Fruit fly (Drosophila melanogaster) whole organism, embryonic: Measurements from ENCODE around the gene Spn75F.

ENCODE experiments used
- Antp ChIP-seq: fragments of 200-800 bp; sonication (Bioruptor generic); optimal IDR thresholded peaks from 3 replicates; lab custom pipeline; 2016; ENCODE audit warnings: missing biosample characterization, missing genetic modification characterization
- B-H2 ChIP-seq: fragments of 200-800 bp; sonication (Bioruptor generic); optimal IDR thresholded peaks from 2 replicates; lab custom pipeline; 2018; ENCODE audit warnings: missing biosample characterization, mild to moderate bottlenecking, missing genetic modification characterization
- BEAF-32 ChIP-seq: fragments of 200-800 bp; sonication (Bioruptor generic); optimal IDR thresholded peaks from 3 replicates; lab custom pipeline; 2017; ENCODE audit warnings: missing biosample characterization, missing genetic modification characterization, mild to moderate bottlenecking, moderate library complexity, missing genetic modification reagents
- Bteb2 ChIP-seq: fragments of 200-800 bp; sonication (Bioruptor generic); optimal IDR thresholded peaks from 2 replicates; lab custom pipeline; 2016; ENCODE audit warnings: missing biosample characterization, missing genetic modification characterization
- CG10267 ChIP-seq: fragments of 200-800 bp; sonication (Bioruptor generic); optimal IDR thresholded peaks from 2 replicates; lab custom pipeline; 2018; ENCODE audit warnings: missing biosample characterization, mild to moderate bottlenecking, missing genetic modification characterization, moderate library complexity
- CG10274 ChIP-seq: fragments of 200-800 bp; sonication (Bioruptor generic); optimal IDR thresholded peaks from 3 replicates; lab custom pipeline; 2017; ENCODE audit warnings: missing biosample characterization, mild to moderate bottlenecking, missing genetic modification characterization
- CG11093 ChIP-seq: fragments of 200-800 bp; sonication (Bioruptor generic); IDR thresholded peaks from 3 replicates; pipeline ENCODE4 v1.3.6; 2022; ENCODE audit warnings: missing biosample characterization, missing genetic modification characterization
- CG11398 ChIP-seq: fragments of 200-800 bp; sonication (Bioruptor generic); optimal IDR thresholded peaks from 2 replicates; lab custom pipeline; 2016; ENCODE audit warnings: missing biosample characterization, missing genetic modification characterization
- CG12744 ChIP-seq: fragments of 200-800 bp; sonication (Bioruptor generic); optimal IDR thresholded peaks from 2 replicates; lab custom pipeline; 2016; ENCODE audit warnings: missing biosample characterization, missing genetic modification characterization
- CG14860 ChIP-seq: fragments of 200-800 bp; sonication (Bioruptor generic); IDR thresholded peaks from 3 replicates; pipeline ENCODE4 v1.3.6; 2022; ENCODE audit warnings: missing biosample characterization, missing genetic modification characterization; ENCODE audit not compliant: partially characterized antibody
- CG15601 ChIP-seq: fragments of 200-800 bp; sonication (Bioruptor generic); optimal IDR thresholded peaks from 3 replicates; lab custom pipeline; 2019; ENCODE audit warnings: missing biosample characterization, mild to moderate bottlenecking, missing genetic modification characterization, moderate library complexity
- CG17359 ChIP-seq: fragments of 200-800 bp; sonication (Bioruptor generic); optimal IDR thresholded peaks from 3 replicates; lab custom pipeline; 2018; ENCODE audit warnings: missing biosample characterization, mild to moderate bottlenecking, missing genetic modification characterization, moderate library complexity
- CG18599 ChIP-seq: fragments of 200-800 bp; sonication (Bioruptor generic); optimal IDR thresholded peaks from 3 replicates; lab custom pipeline; 2017; ENCODE audit warnings: missing biosample characterization, missing genetic modification characterization, mild to moderate bottlenecking, moderate library complexity, missing genetic modification reagents
- CG2712 ChIP-seq: fragments of 200-800 bp; optimal IDR thresholded peaks from 3 replicates; lab custom pipeline; 2019; ENCODE audit warnings: missing biosample characterization, mild to moderate bottlenecking, missing genetic modification characterization, moderate library complexity
- CG31388 ChIP-seq: fragments of 200-800 bp; sonication (Bioruptor generic); optimal IDR thresholded peaks from 2 replicates; lab custom pipeline; 2016; ENCODE audit warnings: missing biosample characterization, missing genetic modification characterization
- CG3281 ChIP-seq: fragments of 200-800 bp; sonication (Bioruptor generic); optimal IDR thresholded peaks from 3 replicates; lab custom pipeline; 2017; ENCODE audit warnings: missing biosample characterization, mild to moderate bottlenecking, missing genetic modification characterization
- CG5953 ChIP-seq: fragments of 200-800 bp; sonication (Bioruptor generic); IDR thresholded peaks from 2 replicates; pipeline ENCODE4 v1.3.6; 2022; ENCODE audit warnings: missing biosample characterization, missing genetic modification characterization
- CG6791 ChIP-seq: fragments of 200-800 bp; sonication (Bioruptor generic); IDR thresholded peaks from 3 replicates; pipeline ENCODE4 v1.3.6; 2022; ENCODE audit warnings: missing biosample characterization, missing genetic modification characterization; ENCODE audit not compliant: partially characterized antibody
- CG8290 ChIP-seq, 3 experiments: fragments of 200-800 bp; sonication (Bioruptor generic); optimal IDR thresholded peaks; 2 replicates each; lab custom pipeline; 2016 to 2019; ENCODE audit warnings: missing biosample characterization in 3 of 3, missing genetic modification characterization in 3 of 3, mild to moderate bottlenecking in 2 of 3, moderate library complexity in 1 of 3
- CrebB ChIP-seq: fragments of 200-800 bp; sonication (Bioruptor generic); optimal IDR thresholded peaks from 3 replicates; lab custom pipeline; 2018; ENCODE audit warnings: missing biosample characterization, mild to moderate bottlenecking, missing genetic modification characterization
- Dbx ChIP-seq: fragments of 200-800 bp; sonication (Bioruptor generic); IDR thresholded peaks from 3 replicates; pipeline ENCODE4 v1.3.6; 2022; ENCODE audit warnings: missing biosample characterization, missing genetic modification characterization
- Fer3 ChIP-seq: fragments of 200-800 bp; sonication (Bioruptor generic); optimal IDR thresholded peaks from 2 replicates; lab custom pipeline; 2018; ENCODE audit warnings: missing biosample characterization, mild to moderate bottlenecking, missing genetic modification characterization, moderate library complexity
- HLH4C ChIP-seq: fragments of 200-800 bp; sonication (Bioruptor generic); IDR thresholded peaks from 3 replicates; pipeline ENCODE4 v1.3.6; 2022; ENCODE audit warnings: missing biosample characterization, missing genetic modification characterization; ENCODE audit not compliant: partially characterized antibody
- Hey ChIP-seq: fragments of 200-800 bp; sonication (Bioruptor generic); optimal IDR thresholded peaks from 3 replicates; lab custom pipeline; 2018; ENCODE audit warnings: missing biosample characterization, mild to moderate bottlenecking, missing genetic modification characterization
- Hmr ChIP-seq: fragments of 200-800 bp; sonication (Bioruptor generic); optimal IDR thresholded peaks from 3 replicates; lab custom pipeline; 2017; ENCODE audit warnings: mild to moderate bottlenecking, missing biosample characterization, missing genetic modification reagents, missing genetic modification characterization
- Hr78 ChIP-seq, 2 experiments: fragments of 200-800 bp in 1 of 2; fragments of >200 bp in 1 of 2; sonication (Bioruptor generic) in 1 of 2; optimal IDR thresholded peaks; 2 replicates each; lab custom pipeline; 2017 to 2019; ENCODE audit warnings: missing biosample characterization in 2 of 2, missing genetic modification characterization in 2 of 2, mild to moderate bottlenecking in 1 of 2, moderate library complexity in 1 of 2
- Lhr ChIP-seq: fragments of 200-800 bp; sonication (Bioruptor generic); optimal IDR thresholded peaks from 3 replicates; lab custom pipeline; 2017; ENCODE audit warnings: mild to moderate bottlenecking, missing biosample characterization, missing genetic modification reagents, missing genetic modification characterization
- Mes4 ChIP-seq: fragments of 200-800 bp; sonication (Bioruptor generic); optimal IDR thresholded peaks from 2 replicates; lab custom pipeline; 2016; ENCODE audit warnings: missing biosample characterization, missing genetic modification characterization
- Side ChIP-seq: fragments of 200-800 bp; sonication (Bioruptor generic); optimal IDR thresholded peaks from 2 replicates; lab custom pipeline; 2016; ENCODE audit warnings: missing biosample characterization, missing genetic modification characterization
- TFAM ChIP-seq: fragments of 200-800 bp; sonication (Bioruptor generic); optimal IDR thresholded peaks from 2 replicates; lab custom pipeline; 2017; ENCODE audit warnings: missing biosample characterization, missing genetic modification characterization, inconsistent platforms
- Usf ChIP-seq: fragments of 200-800 bp; sonication (Bioruptor generic); optimal IDR thresholded peaks from 2 replicates; lab custom pipeline; 2017; ENCODE audit warnings: missing genotype, missing biosample characterization, missing genetic modification characterization
- ara ChIP-seq: fragments of 200-800 bp; sonication (Bioruptor generic); IDR thresholded peaks from 2 replicates; pipeline ENCODE4 v1.3.6; 2022; ENCODE audit warnings: missing biosample characterization, missing genetic modification characterization
- crp ChIP-seq, 2 experiments: fragments of 200-800 bp; sonication (Bioruptor generic); optimal IDR thresholded peaks; 2 replicates in 1 of 2; 3 replicates in 1 of 2; lab custom pipeline; 2017; ENCODE audit warnings: missing biosample characterization in 2 of 2, missing genetic modification characterization in 2 of 2, mild to moderate bottlenecking in 1 of 2, moderate library complexity in 1 of 2
- dan ChIP-seq: fragments of 200-800 bp; sonication (Bioruptor generic); IDR thresholded peaks from 2 replicates; pipeline ENCODE4 v1.3.6; 2022; ENCODE audit warnings: missing biosample characterization, missing genetic modification characterization
- dysf ChIP-seq: fragments of 200-800 bp; sonication (Bioruptor generic); IDR thresholded peaks from 3 replicates; pipeline ENCODE4 v1.3.6; 2022; ENCODE audit warnings: missing biosample characterization, missing genetic modification characterization
- h ChIP-seq: fragments of >200 bp; optimal IDR thresholded peaks from 2 replicates; lab custom pipeline; 2017
- insv ChIP-seq, 2 experiments: fragments of 200-800 bp; sonication (Bioruptor generic); optimal IDR thresholded peaks; 3 replicates each; lab custom pipeline; 2016 to 2018; ENCODE audit warnings: missing biosample characterization in 2 of 2, missing genetic modification characterization in 2 of 2
- jigr1 ChIP-seq: fragments of 200-800 bp; sonication (Bioruptor generic); IDR thresholded peaks from 3 replicates; pipeline ENCODE4 v1.3.6; 2022; ENCODE audit warnings: missing biosample characterization, missing genetic modification characterization
- lbe ChIP-seq: fragments of 200-800 bp; sonication (Bioruptor generic); optimal IDR thresholded peaks from 2 replicates; lab custom pipeline; 2016; ENCODE audit warnings: missing biosample characterization, mild to moderate bottlenecking, missing genetic modification characterization
- luna ChIP-seq: fragments of 200-800 bp; sonication (Bioruptor generic); optimal IDR thresholded peaks from 2 replicates; lab custom pipeline; 2016; ENCODE audit warnings: missing biosample characterization, missing genetic modification characterization
- nau ChIP-seq: fragments of 200-800 bp; sonication (Bioruptor generic); optimal IDR thresholded peaks from 3 replicates; lab custom pipeline; 2017; ENCODE audit warnings: missing biosample characterization, mild to moderate bottlenecking, missing genetic modification characterization, missing genetic modification reagents
- pros ChIP-seq: fragments of 200-800 bp; sonication (Bioruptor generic); optimal IDR thresholded peaks from 3 replicates; lab custom pipeline; 2019; ENCODE audit warnings: missing biosample characterization, mild to moderate bottlenecking, missing genetic modification characterization, moderate library complexity
- pum ChIP-seq: fragments of 200-800 bp; sonication (Bioruptor generic); optimal IDR thresholded peaks from 2 replicates; lab custom pipeline; 2016; ENCODE audit warnings: missing biosample characterization, missing genetic modification characterization
- slbo ChIP-seq: fragments of 200-800 bp; sonication (Bioruptor generic); IDR thresholded peaks from 2 replicates; pipeline ENCODE4 v1.3.6; 2022; ENCODE audit warnings: missing biosample characterization, missing genetic modification characterization
- slp2 ChIP-seq: fragments of 200-800 bp; sonication (Bioruptor generic); optimal IDR thresholded peaks from 2 replicates; lab custom pipeline; 2016; ENCODE audit warnings: missing biosample characterization, missing genetic modification characterization
- sr ChIP-seq: fragments of 200-800 bp; sonication (Bioruptor generic); IDR thresholded peaks from 3 replicates; pipeline ENCODE4 v1.3.6; 2022; ENCODE audit warnings: missing biosample characterization, missing genetic modification characterization
- ssp ChIP-seq: fragments of 200-800 bp; sonication (Bioruptor generic); IDR thresholded peaks from 2 replicates; pipeline ENCODE4 v1.3.6; 2022; ENCODE audit warnings: missing biosample characterization, missing genetic modification characterization
- stwl ChIP-seq: fragments of 200-800 bp; sonication (Bioruptor generic); optimal IDR thresholded peaks from 3 replicates; lab custom pipeline; 2018; ENCODE audit warnings: missing biosample characterization, mild to moderate bottlenecking, missing genetic modification characterization, moderate library complexity
- vnd ChIP-seq: fragments of 200-800 bp; sonication (Bioruptor generic); IDR thresholded peaks from 3 replicates; pipeline ENCODE4 v1.3.6; 2022; ENCODE audit warnings: missing biosample characterization, missing genetic modification characterization; ENCODE audit not compliant: partially characterized antibody
- vvl ChIP-seq: fragments of 200-800 bp; sonication (Bioruptor generic); IDR thresholded peaks from 2 replicates; pipeline ENCODE4 v1.3.6; 2022; ENCODE audit warnings: missing biosample characterization, missing genetic modification characterization
- zf30C ChIP-seq: fragments of 200-800 bp; sonication (Bioruptor generic); optimal IDR thresholded peaks from 3 replicates; lab custom pipeline; 2018; ENCODE audit warnings: missing biosample characterization, mild to moderate bottlenecking, missing genetic modification characterization

Spn75F gene

DNA sequence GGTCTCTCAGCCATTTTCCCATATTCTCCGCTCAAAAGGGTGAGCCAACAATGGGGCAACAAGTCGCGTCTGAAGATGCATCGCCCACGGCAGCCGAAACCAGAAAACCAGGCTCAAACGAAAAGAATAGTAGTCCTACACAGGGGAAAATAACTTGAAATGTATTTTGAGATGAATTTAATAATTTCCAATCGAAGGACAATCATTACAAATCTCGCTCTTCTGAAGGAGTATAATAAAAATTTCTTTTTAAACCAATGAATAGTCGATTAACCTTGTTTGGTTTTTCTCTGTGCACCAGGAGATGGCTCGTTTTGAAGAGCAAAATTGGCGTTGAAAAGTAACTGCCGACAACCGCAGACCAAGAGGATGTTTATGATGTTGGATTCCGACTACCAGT, 30.4 kb upstream of the Spn75F start (continued):
- TF ChIP-seq lbe (GFP tag; lab: Kevin White, UChicago) (peak; percentile 76), CG18599 (GFP tag; lab: Kevin White, UChicago) (peak; percentile 55), TFAM (GFP tag; lab: Kevin White, UChicago) (no peak), Hey (no peak), Side (GFP tag; lab: Kevin White, UChicago) (no peak), jigr1 (GFP tag; lab: Robert Waterston, UW) (no peak), crp (GFP tag; optimal IDR thresholded peaks at IDR 0.05; lab: Kevin White, UChicago) (no peak), Lhr (GFP tag; lab: Kevin White, UChicago) (no peak), insv (GFP tag; optimal IDR thresholded peaks at IDR 0.05; lab: Kevin White, UChicago) (no peak), pros (GFP tag; lab: Kevin White, UChicago) (no peak), ara (GFP tag; lab: Robert Waterston, UW) (no peak), Hr78 (GFP tag; optimal IDR thresholded peaks at IDR 0.05; lab: Kevin White, UChicago) (no peak), CG17359 (peak; percentile 32), sr (GFP tag; lab: Robert Waterston, UW) (no peak), Dbx (GFP tag; lab: Robert Waterston, UW) (no peak; the same call in 2 of the 3 replicates), ssp (GFP tag; lab: Robert Waterston, UW) (peak; percentile 21; the same call in 1 of the 2 replicates), dan (GFP tag; lab: Robert Waterston, UW) (no peak), vnd (no peak), CG14860 (GFP tag; lab: Robert Waterston, UW) (no peak), CG12744 (GFP tag; lab: Kevin White, UChicago) (no peak), CG10267 (tag; lab: Kevin White, UChicago) (peak; percentile 50), Usf (GFP tag; lab: Kevin White, UChicago) (no peak), CG11093 (GFP tag; lab: Robert Waterston, UW) (no peak), zf30C (peak; percentile 63), HLH4C (no peak), CG2712 (tag; lab: Kevin White, UChicago) (peak; percentile 76), slbo (GFP tag; lab: Robert Waterston, UW) (peak; percentile 45), slp2 (GFP tag; lab: Kevin White, UChicago) (no peak), CG3281 (GFP tag; lab: Kevin White, UChicago) (no peak), h (lab: Kevin White, UChicago) (no peak), pum (peak; percentile 25), Hmr (no peak), Bteb2 (no peak), BEAF-32 (GFP tag; lab: Kevin White, UChicago) (no peak), Fer3 (tag; lab: Kevin White, UChicago) (no peak), Antp (GFP tag; lab: Kevin White, UChicago) (peak; percentile 21), CG15601 (tag; lab: Kevin White, UChicago) (peak; percentile 36), CG8290 (GFP tag; optimal IDR thresholded peaks at IDR 0.05; lab: Kevin White, UChicago) (no peak), CG8290 (tag; optimal IDR thresholded peaks at IDR 0.05; lab: Kevin White, UChicago) (peak in 1 of 2 experiments; percentile 0), CG6791 (no peak), CrebB (tag; lab: Kevin White, UChicago) (no peak), nau (GFP tag; lab: Kevin White, UChicago) (no peak), stwl (tag; lab: Kevin White, UChicago) (peak; percentile 5), luna (no peak), CG10274 (GFP tag; lab: Kevin White, UChicago) (no peak), CG5953 (GFP tag; lab: Robert Waterston, UW) (no peak), CG31388 (GFP tag; lab: Kevin White, UChicago) (no peak), B-H2 (no peak), CG11398 (GFP tag; lab: Kevin White, UChicago) (no peak), dysf (GFP tag; lab: Robert Waterston, UW) (no peak), Mes4 (GFP tag; lab: Kevin White, UChicago) (no peak), vvl (GFP tag; lab: Robert Waterston, UW) (peak; percentile 68)
